Fruit fly (Drosophila melanogaster): ENCODE data around the gene VhaM9.7-a.

Gene VhaM9.7-a

dm6 chr3L:4283428-4284089 lies 21.1 kb downstream of the VhaM9.7-a start, which contains the start of the genes srw and CG1316:
srw (minus strand) TSS chr3L:4283478.
CG1316 (plus strand) TSS chr3L:4283851.
- TF ChIP-seq CG14050 (GFP tag; IDR thresholded peaks at IDR 0.05) (no peak), her (GFP tag; optimal IDR thresholded peaks at IDR 0.05) (no peak), slou (GFP tag; optimal IDR thresholded peaks at IDR 0.05) (no peak), zfh1 (GFP tag; IDR thresholded peaks at IDR 0.05) (no peak), twi (tag; optimal IDR thresholded peaks at IDR 0.05) (no peak), bigmax (GFP tag; optimal IDR thresholded peaks at IDR 0.05) (peak; percentile 43), CG10274 (GFP tag; optimal IDR thresholded peaks at IDR 0.05) (no peak), Xrp1 (GFP tag; IDR thresholded peaks at IDR 0.05) (no peak), Eip74EF (GFP tag; optimal IDR thresholded peaks at IDR 0.05) (no peak), CG1603 (tag; optimal IDR thresholded peaks at IDR 0.05) (peak; percentile 52), hb (GFP tag; IDR thresholded peaks at IDR 0.05; ENCODE audit: partially characterized antibody) (no peak), CG4617 (GFP tag; optimal IDR thresholded peaks at IDR 0.05; ENCODE audit: borderline replicate concordance) (peak; percentile 56), tx (GFP tag; optimal IDR thresholded peaks at IDR 0.05) (no peak), Mes4 (GFP tag; optimal IDR thresholded peaks at IDR 0.05) (no peak), Scr (GFP tag; IDR thresholded peaks at IDR 0.05; ENCODE audit: partially characterized antibody) (peak; percentile 47), trem (tag; optimal IDR thresholded peaks at IDR 0.05) (peak; percentile 50), CG15514 (GFP tag; optimal IDR thresholded peaks at IDR 0.05) (peak; percentile 99), CG33557 (GFP tag; optimal IDR thresholded peaks at IDR 0.05) (no peak), MBD-R2 (GFP tag; IDR thresholded peaks at IDR 0.05) (peak; percentile 75), row (GFP tag; IDR thresholded peaks at IDR 0.05) (peak; percentile 55; the same call in 1 of the 3 replicates), CG2120 (GFP tag; optimal IDR thresholded peaks at IDR 0.05) (peak; percentile 34), CG17829 (tag; optimal IDR thresholded peaks at IDR 0.05) (peak; percentile 21), YL-1 (GFP tag; optimal IDR thresholded peaks at IDR 0.05) (peak; percentile 82), CG9215 (GFP tag; IDR thresholded peaks at IDR 0.05) (no peak), insv (GFP tag; optimal IDR thresholded peaks at IDR 0.05) (no peak), CG13287 (GFP tag; IDR thresholded peaks at IDR 0.05; ENCODE audit: partially characterized antibody) (peak; percentile 49), Rfx (GFP tag; IDR thresholded peaks at IDR 0.05) (0 out of 2 replicates have a peak, but pooled peaks have one; percentile 38), CG7963 (GFP tag; IDR thresholded peaks at IDR 0.05; ENCODE audit: partially characterized antibody) (no peak), CG14710 (tag; optimal IDR thresholded peaks at IDR 0.05) (peak; percentile 20), CG1024 (GFP tag; IDR thresholded peaks at IDR 0.05) (no peak), CG4820 (GFP tag; optimal IDR thresholded peaks at IDR 0.05) (no peak), gfzf (GFP tag; optimal IDR thresholded peaks at IDR 0.05) (peak; percentile 12), CG33213 (GFP tag; optimal IDR thresholded peaks at IDR 0.05) (no peak), Myb (GFP tag; optimal IDR thresholded peaks at IDR 0.05) (peak; percentile 67), CG1647 (GFP tag; optimal IDR thresholded peaks at IDR 0.05) (no peak), GATAe (GFP tag; conservative IDR thresholded peaks at IDR 0.05) (no peak), Ets65A (GFP tag) (peak; percentile 58), ci (GFP tag; IDR thresholded peaks at IDR 0.05) (peak; percentile 60; the same call in 1 of the 3 replicates), CG30020 (tag; optimal IDR thresholded peaks at IDR 0.05) (peak; percentile 32), nerfin-2 (GFP tag; IDR thresholded peaks at IDR 0.05; ENCODE audit: partially characterized antibody) (no peak), CG2116 (GFP tag; optimal IDR thresholded peaks at IDR 0.05) (peak; percentile 53), CG14965 (GFP tag; optimal IDR thresholded peaks at IDR 0.05; ENCODE audit: borderline replicate concordance) (no peak), CG31224 (GFP tag; IDR thresholded peaks at IDR 0.05) (no peak), Opbp (GFP tag; IDR thresholded peaks at IDR 0.05; ENCODE audit: partially characterized antibody) (peak; percentile 35; the same call in 1 of the 3 replicates), CG1602 (GFP tag; optimal IDR thresholded peaks at IDR 0.05) (no peak), BEAF-32 (GFP tag; optimal IDR thresholded peaks at IDR 0.05) (peak; percentile 49), CG11560 (tag; IDR thresholded peaks at IDR 0.05) (no peak), lola (GFP tag; optimal IDR thresholded peaks at IDR 0.05) (no peak), Dfd (GFP tag; optimal IDR thresholded peaks at IDR 0.05) (no peak)
